5 fruit fly cellular contexts compared by ENCODE assay signal in the genomic region with DNA sequence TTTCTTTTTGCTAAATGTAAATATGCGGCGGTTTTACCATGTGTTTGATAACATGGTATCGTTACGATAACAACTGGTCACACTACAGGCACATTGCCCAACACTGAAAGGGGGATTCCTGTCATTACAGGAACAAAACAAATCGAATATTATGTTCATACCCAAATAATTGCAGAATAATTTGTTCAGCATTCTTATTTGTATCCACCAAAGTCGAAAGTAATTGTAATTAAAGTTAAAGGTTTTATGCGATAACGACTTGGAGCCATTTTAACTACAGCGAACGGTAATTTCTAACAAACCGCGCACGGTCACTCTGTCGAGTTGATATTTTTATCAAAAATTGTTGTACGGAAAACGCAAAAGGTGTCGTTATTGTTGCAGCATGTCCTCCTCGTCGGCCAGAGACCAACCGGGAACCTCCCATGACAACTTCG.
A peak's percentile ranks its signal among the peaks of the same experiment; 100 is the strongest.
TF ChIP-seq lines count a peak whose summit lies in the region.

A gene (minus strand): TSS at position 72 of the 437 bp plus-strand sequence.
A gene (plus strand): TSS at position 296 of the 437 bp plus-strand sequence.

- TF ChIP-seq CTCF in whole organism, embryonic (GFP tag; optimal IDR thresholded peaks at IDR 0.05; lab: Kevin White, UChicago) = peak; percentile 41

TF ChIP-seq in whole organism, adult, 20 proteins besides CTCF, POLR2A, EP300 and RAD21 (continues in another document):
- peak; percentile 64 for TF ChIP-seq CG7045 (GFP tag; optimal IDR thresholded peaks at IDR 0.05; lab: Kevin White, UChicago)
- peak; percentile 65 for TF ChIP-seq Hr96 (GFP tag; optimal IDR thresholded peaks at IDR 0.05; lab: Kevin White, UChicago)
- TF ChIP-seq CG11617 (GFP tag; optimal IDR thresholded peaks at IDR 0.05; lab: Kevin White, UChicago) = peak; percentile 74
- peak; percentile 72 for TF ChIP-seq CG33017 (tag; optimal IDR thresholded peaks at IDR 0.05; lab: Kevin White, UChicago)
- TF ChIP-seq CG14711 (tag; optimal IDR thresholded peaks at IDR 0.05; lab: Kevin White, UChicago) = peak; percentile 78
- peak; percentile 82 for TF ChIP-seq bab1 (GFP tag; optimal IDR thresholded peaks at IDR 0.05; lab: Kevin White, UChicago)
- TF ChIP-seq CG7101 (tag; optimal IDR thresholded peaks at IDR 0.05; lab: Kevin White, UChicago) = peak; percentile 81
- peak; percentile 94 for TF ChIP-seq Mnt (GFP tag; optimal IDR thresholded peaks at IDR 0.05; lab: Kevin White, UChicago)
- no peak for TF ChIP-seq toe (GFP tag; optimal IDR thresholded peaks at IDR 0.05; lab: Kevin White, UChicago)
- TF ChIP-seq Clk (GFP tag; optimal IDR thresholded peaks at IDR 0.05; lab: Kevin White, UChicago) = peak; percentile 38
- no peak for TF ChIP-seq kay (GFP tag; lab: Kevin White, UChicago; ENCODE audit: borderline replicate concordance)
- TF ChIP-seq cnc (optimal IDR thresholded peaks at IDR 0.05; lab: Kevin White, UChicago) = no peak
- TF ChIP-seq CG5204 (GFP tag; optimal IDR thresholded peaks at IDR 0.05; lab: Kevin White, UChicago) = no peak
- TF ChIP-seq pad (GFP tag; optimal IDR thresholded peaks at IDR 0.05; lab: Kevin White, UChicago) = peak; percentile 68
- peak; percentile 39 for TF ChIP-seq cic (GFP tag; optimal IDR thresholded peaks at IDR 0.05; lab: Kevin White, UChicago)
- peak; percentile 70 for TF ChIP-seq CG1620 (GFP tag; optimal IDR thresholded peaks at IDR 0.05; lab: Kevin White, UChicago)
- peak; percentile 72 for TF ChIP-seq CG12768 (GFP tag; optimal IDR thresholded peaks at IDR 0.05; lab: Kevin White, UChicago)

TF ChIP-seq in whole organism, embryonic, 481 proteins besides CTCF, POLR2A, EP300 and RAD21 (continues in another document):
- TF ChIP-seq CG11560 (tag; IDR thresholded peaks at IDR 0.05; lab: Robert Waterston, UW) (peak; percentile 81; the same call in 2 of the 3 replicates), CG2889 (GFP tag; IDR thresholded peaks at IDR 0.05; lab: Robert Waterston, UW) (0 out of 3 replicates have a peak, but pooled peaks have one; percentile 36), CG7271 (tag; optimal IDR thresholded peaks at IDR 0.05; lab: Kevin White, UChicago) (no peak), Taf1 (GFP tag; IDR thresholded peaks at IDR 0.05; lab: Robert Waterston, UW) (peak; percentile 47), CG1792 (GFP tag; optimal IDR thresholded peaks at IDR 0.05; lab: Kevin White, UChicago) (peak; percentile 79), sens (GFP tag; lab: Kevin White, UChicago) (peak; percentile 94), Aef1 (GFP tag; IDR thresholded peaks at IDR 0.05; lab: Robert Waterston, UW) (peak; percentile 26; the same call in 1 of the 3 replicates), CG7928 (GFP tag; optimal IDR thresholded peaks at IDR 0.05; lab: Kevin White, UChicago) (peak; percentile 11), aop (GFP tag; IDR thresholded peaks at IDR 0.05; lab: Robert Waterston, UW) (no peak), CG3838 (GFP tag; optimal IDR thresholded peaks at IDR 0.05; lab: Kevin White, UChicago) (peak; percentile 34), usp (GFP tag; optimal IDR thresholded peaks at IDR 0.05; lab: Kevin White, UChicago) (no peak), CG14014 (GFP tag; IDR thresholded peaks at IDR 0.05; lab: Robert Waterston, UW) (0 out of 2 replicates have a peak, but pooled peaks have one; percentile 40), Nf-YB (GFP tag; optimal IDR thresholded peaks at IDR 0.05; lab: Kevin White, UChicago) (peak; percentile 44), CG4404 (GFP tag; IDR thresholded peaks at IDR 0.05; lab: Robert Waterston, UW) (peak; percentile 43; the same call in 1 of the 2 replicates), Ssrp (tag; optimal IDR thresholded peaks at IDR 0.05; lab: Kevin White, UChicago) (peak; percentile 35), Bgb (GFP tag; IDR thresholded peaks at IDR 0.05; lab: Robert Waterston, UW; ENCODE audit: partially characterized antibody) (no peak; the same call in 1 of the 2 replicates)

TF ChIP-seq in whole organism, prepupa, 60 proteins besides CTCF, POLR2A, EP300 and RAD21 (continues in another document):
- TF ChIP-seq CG8119 (GFP tag; IDR thresholded peaks at IDR 0.05; lab: Robert Waterston, UW) (peak; percentile 53; the same call in 1 of the 3 replicates), CG1621 (tag; optimal IDR thresholded peaks at IDR 0.05; lab: Kevin White, UChicago) (peak; percentile 41), CG16779 (tag; optimal IDR thresholded peaks at IDR 0.05; lab: Kevin White, UChicago) (no peak), dsx (GFP tag; optimal IDR thresholded peaks at IDR 0.05; lab: Kevin White, UChicago; ENCODE audit: poor library complexity, severe bottlenecking) (peak; percentile 43), Blimp-1 (GFP tag; optimal IDR thresholded peaks at IDR 0.05; lab: Kevin White, UChicago) (no peak), Ets96B (tag; optimal IDR thresholded peaks at IDR 0.05; lab: Kevin White, UChicago) (peak; percentile 53), CG9139 (GFP tag; optimal IDR thresholded peaks at IDR 0.05; lab: Kevin White, UChicago) (no peak), salr (GFP tag; optimal IDR thresholded peaks at IDR 0.05; lab: Kevin White, UChicago) (peak; percentile 5 to 21), CG31627 (GFP tag; optimal IDR thresholded peaks at IDR 0.05; lab: Kevin White, UChicago) (peak; percentile 79), ss (GFP tag; optimal IDR thresholded peaks at IDR 0.05; lab: Kevin White, UChicago) (no peak), spab (GFP tag; optimal IDR thresholded peaks at IDR 0.05; lab: Kevin White, UChicago) (no peak), Eip78C (GFP tag; lab: Kevin White, UChicago) (peak; percentile 80), vri (GFP tag; optimal IDR thresholded peaks at IDR 0.05; lab: Kevin White, UChicago) (peak; percentile 72), CG4318 (GFP tag; optimal IDR thresholded peaks at IDR 0.05; lab: Kevin White, UChicago) (no peak), Eip93F (GFP tag; optimal IDR thresholded peaks at IDR 0.05; lab: Kevin White, UChicago) (no peak), Met (GFP tag; optimal IDR thresholded peaks at IDR 0.05; lab: Kevin White, UChicago) (peak; percentile 70), Smox (GFP tag; optimal IDR thresholded peaks at IDR 0.05; lab: Kevin White, UChicago) (peak; percentile 60), CG10669 (GFP tag; optimal IDR thresholded peaks at IDR 0.05; lab: Kevin White, UChicago) (peak; percentile 50)

TF ChIP-seq in whole organism, pupa, 21 proteins besides CTCF, POLR2A, EP300 and RAD21 (continues in another document):
- peak; percentile 34; the same call in 1 of the 2 replicates for TF ChIP-seq CG12605 (GFP tag; IDR thresholded peaks at IDR 0.05; lab: Robert Waterston, UW)
- no peak for TF ChIP-seq CG14655 (GFP tag; optimal IDR thresholded peaks at IDR 0.05; lab: Kevin White, UChicago)
- TF ChIP-seq CG13204 (GFP tag; optimal IDR thresholded peaks at IDR 0.05; lab: Kevin White, UChicago) = no peak
- no peak for TF ChIP-seq D1 (tag; optimal IDR thresholded peaks at IDR 0.05; lab: Kevin White, UChicago)
- peak; percentile 55 for TF ChIP-seq CG15710 (tag; optimal IDR thresholded peaks at IDR 0.05; lab: Kevin White, UChicago)
- peak; percentile 14 for TF ChIP-seq CG34367 (tag; optimal IDR thresholded peaks at IDR 0.05; lab: Kevin White, UChicago)
- TF ChIP-seq CG8301 (tag; optimal IDR thresholded peaks at IDR 0.05; lab: Kevin White, UChicago) = peak; percentile 62
- peak; percentile 61 for TF ChIP-seq CG8159 (tag; optimal IDR thresholded peaks at IDR 0.05; lab: Kevin White, UChicago)
- TF ChIP-seq Pif1B (GFP tag; optimal IDR thresholded peaks at IDR 0.05; lab: Kevin White, UChicago) = no peak
- peak; percentile 67; the same call in 1 of the 3 replicates for TF ChIP-seq fd96Ca (GFP tag; IDR thresholded peaks at IDR 0.05; lab: Robert Waterston, UW)
- peak; percentile 64 for TF ChIP-seq Ets98B (GFP tag; IDR thresholded peaks at IDR 0.05; lab: Robert Waterston, UW)
- peak; percentile 51 for TF ChIP-seq CG17806 (tag; optimal IDR thresholded peaks at IDR 0.05; lab: Kevin White, UChicago)
- peak; percentile 29 for TF ChIP-seq CG9948 (tag; optimal IDR thresholded peaks at IDR 0.05; lab: Kevin White, UChicago)
- peak; percentile 48 for TF ChIP-seq Snoo (tag; optimal IDR thresholded peaks at IDR 0.05; lab: Kevin White, UChicago)
- peak; percentile 65 for TF ChIP-seq CG32121 (GFP tag; IDR thresholded peaks at IDR 0.05; lab: Robert Waterston, UW)
- TF ChIP-seq CG4496 (GFP tag; IDR thresholded peaks at IDR 0.05; lab: Robert Waterston, UW) = peak; percentile 75
- no peak for TF ChIP-seq EcR (GFP tag; optimal IDR thresholded peaks at IDR 0.05; lab: Kevin White, UChicago)
- no peak for TF ChIP-seq CG10348 (GFP tag; IDR thresholded peaks at IDR 0.05; lab: Robert Waterston, UW)
- peak; percentile 26 for TF ChIP-seq gl (tag; optimal IDR thresholded peaks at IDR 0.05; lab: Kevin White, UChicago)

TF ChIP-seq in whole organism, wandering third instar larva, 38 proteins besides CTCF, POLR2A, EP300 and RAD21 (continues in another document):
- no peak for TF ChIP-seq dsf (GFP tag; optimal IDR thresholded peaks at IDR 0.05; lab: Kevin White, UChicago; ENCODE audit: borderline replicate concordance)
- TF ChIP-seq Sp1 (GFP tag; optimal IDR thresholded peaks at IDR 0.05; lab: Kevin White, UChicago) = peak; percentile 71
- peak; percentile 68 for TF ChIP-seq HLH106 (tag; optimal IDR thresholded peaks at IDR 0.05; lab: Kevin White, UChicago)
- TF ChIP-seq rgr (GFP tag; optimal IDR thresholded peaks at IDR 0.05; lab: Kevin White, UChicago) = peak; percentile 86
- TF ChIP-seq dmrt93B (GFP tag; optimal IDR thresholded peaks at IDR 0.05; lab: Kevin White, UChicago) = peak; percentile 26
- peak; percentile 68 for TF ChIP-seq OdsH (GFP tag; optimal IDR thresholded peaks at IDR 0.05; lab: Kevin White, UChicago)
- no peak for TF ChIP-seq brk (GFP tag; optimal IDR thresholded peaks at IDR 0.05; lab: Kevin White, UChicago)
- no peak for TF ChIP-seq CrebA (GFP tag; optimal IDR thresholded peaks at IDR 0.05; lab: Kevin White, UChicago; ENCODE audit: borderline replicate concordance)
- peak; percentile 51 for TF ChIP-seq psq (GFP tag; optimal IDR thresholded peaks at IDR 0.05; lab: Kevin White, UChicago)
- TF ChIP-seq foxo (GFP tag; optimal IDR thresholded peaks at IDR 0.05; lab: Kevin White, UChicago) = peak in 1 of 2 experiments; percentile 86
- TF ChIP-seq h (GFP tag; optimal IDR thresholded peaks at IDR 0.05; lab: Kevin White, UChicago) = peak; percentile 82
- no peak for TF ChIP-seq Abd-B (GFP tag; optimal IDR thresholded peaks at IDR 0.05; lab: Kevin White, UChicago)
- no peak for TF ChIP-seq Dfd (GFP tag; optimal IDR thresholded peaks at IDR 0.05; lab: Kevin White, UChicago)
- peak; percentile 72 for TF ChIP-seq Hr83 (GFP tag; optimal IDR thresholded peaks at IDR 0.05; lab: Kevin White, UChicago; ENCODE audit: poor library complexity, severe bottlenecking)
- TF ChIP-seq N (GFP tag; optimal IDR thresholded peaks at IDR 0.05; lab: Kevin White, UChicago) = no peak
- TF ChIP-seq Mio (GFP tag; optimal IDR thresholded peaks at IDR 0.05; lab: Kevin White, UChicago) = peak; percentile 21
- peak; percentile 79 for TF ChIP-seq ey (GFP tag; optimal IDR thresholded peaks at IDR 0.05; lab: Kevin White, UChicago)
- peak; percentile 66 for TF ChIP-seq br (GFP tag; optimal IDR thresholded peaks at IDR 0.05; lab: Kevin White, UChicago)
- TF ChIP-seq fru (GFP tag; optimal IDR thresholded peaks at IDR 0.05; lab: Kevin White, UChicago) = peak; percentile 75
- peak; percentile 75 for TF ChIP-seq sv (GFP tag; optimal IDR thresholded peaks at IDR 0.05; lab: Kevin White, UChicago)
- TF ChIP-seq CG9705 (GFP tag; optimal IDR thresholded peaks at IDR 0.05; lab: Kevin White, UChicago) = peak; percentile 51
